Worm (Caenorhabditis elegans): ENCODE measurements around the gene R10D12.6.

Gene R10D12.6

DNA sequence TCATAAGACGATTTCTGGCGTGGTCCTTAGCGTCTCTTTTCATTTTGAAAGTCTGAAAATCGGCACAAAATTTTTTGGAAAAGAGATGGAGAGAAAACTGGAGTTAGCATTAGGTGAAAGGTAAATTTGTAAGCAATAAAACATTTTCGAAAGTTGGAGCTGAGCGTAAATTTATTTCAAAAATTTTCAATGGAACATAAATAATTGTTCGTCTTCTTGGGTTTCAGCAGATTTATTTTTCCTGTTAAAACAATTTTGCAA lies 40.3 kb upstream of the R10D12.6 start, which contains the start of gene C06B3.6:
Gene C06B3.6, minus strand, starts transcription at position 52 of the 261 bp plus-strand sequence.
- TF ChIP-seq arid-1 (GFP tag; conservative IDR thresholded peaks at IDR 0.05) (no peak; the same call in 1 of the 2 replicates), Y75B8A.6 (GFP tag; IDR thresholded peaks at IDR 0.05) (no peak), dmd-6 (GFP tag; IDR thresholded peaks at IDR 0.05) (no peak), hif-1 (tag; optimal IDR thresholded peaks at IDR 0.05) (no peak), aly-2 (tag; optimal IDR thresholded peaks at IDR 0.05) (no peak), madf-9 (GFP tag; conservative IDR thresholded peaks at IDR 0.05) (0 out of 2 replicates have a peak, but pooled peaks have one; percentile 6), daf-16 (GFP tag; optimal IDR thresholded peaks at IDR 0.05) (no peak), daf-16 (tag; optimal IDR thresholded peaks at IDR 0.05) (no peak), aha-1 (tag) (peak; percentile 95), dpl-1 (GFP tag; optimal IDR thresholded peaks at IDR 0.05) (no peak), nhr-42 (GFP tag; IDR thresholded peaks at IDR 0.05) (no peak), mep-1 (tag; optimal IDR thresholded peaks at IDR 0.05) (no peak), lsy-2 (tag; optimal IDR thresholded peaks at IDR 0.05) (no peak), php-3 (GFP tag; IDR thresholded peaks at IDR 0.05) (no peak), lin-29 (GFP tag; IDR thresholded peaks at IDR 0.05) (no peak), ama-1 (optimal IDR thresholded peaks at IDR 0.05) (peak; percentile 64)

DNA sequence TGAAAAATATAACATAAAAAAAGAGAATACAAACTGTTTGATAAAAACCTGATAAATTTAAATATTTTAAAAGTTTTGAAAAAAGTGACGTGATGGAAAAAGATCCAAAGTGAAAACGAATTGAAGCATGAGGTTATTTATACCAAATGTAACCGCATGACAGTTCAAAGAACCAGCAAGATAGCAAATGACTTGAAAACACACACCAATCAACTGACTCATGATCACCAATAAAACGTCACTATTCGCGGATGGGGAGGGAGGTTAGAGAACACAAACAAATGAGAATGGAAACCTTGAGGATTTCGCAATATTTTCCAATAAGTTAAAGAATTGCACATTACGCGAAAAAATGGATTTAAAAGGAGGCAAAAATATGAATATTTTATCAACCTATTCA lies 39.7 kb upstream of the R10D12.6 start, which contains the start of gene C06B3.7:
Gene C06B3.7, plus strand, starts transcription at position 287 of the 400 bp plus-strand sequence.
- TF ChIP-seq cey-2 (tag; optimal IDR thresholded peaks at IDR 0.05; ENCODE audit: borderline replicate concordance, insufficient read depth) (peak; percentile 65), T20F7.1 (GFP tag; optimal IDR thresholded peaks at IDR 0.05) (peak; percentile 67), zip-2 (tag; optimal IDR thresholded peaks at IDR 0.05) (peak; percentile 83), gei-8 (GFP tag; optimal IDR thresholded peaks at IDR 0.05) (no peak), pha-4 (GFP tag; IDR thresholded peaks at IDR 0.05) (peak; percentile 30; the same call in 1 of the 2 replicates), pha-4 (tag; optimal IDR thresholded peaks at IDR 0.05) (peak; percentile 41), hlh-11 (tag; optimal IDR thresholded peaks at IDR 0.05) (peak; percentile 96), daf-16 (GFP tag; optimal IDR thresholded peaks at IDR 0.05) (peak; percentile 51 to 83), daf-16 (tag; optimal IDR thresholded peaks at IDR 0.05) (peak; percentile 99), mdl-1 (tag; optimal IDR thresholded peaks at IDR 0.05) (peak; percentile 36 to 93), pqm-1 (tag; optimal IDR thresholded peaks at IDR 0.05) (peak; percentile 57), unc-62 (GFP tag; optimal IDR thresholded peaks at IDR 0.05 in 1 of 2) (peak in 1 of 2 experiments; percentile 98), unc-62 (tag; optimal IDR thresholded peaks at IDR 0.05) (no peak), T26A8.4 (GFP tag; IDR thresholded peaks at IDR 0.05) (0 out of 2 replicates have a peak, but pooled peaks have one; percentile 29), madf-9 (GFP tag; conservative IDR thresholded peaks at IDR 0.05) (no peak), lin-1 (GFP tag; IDR thresholded peaks at IDR 0.05) (peak; percentile 16; the same call in 1 of the 2 replicates), ztf-7 (tag; optimal IDR thresholded peaks at IDR 0.05) (peak; percentile 49), hif-1 (tag; optimal IDR thresholded peaks at IDR 0.05) (peak in 1 of 2 experiments; percentile 71), nhr-111 (GFP tag; optimal IDR thresholded peaks at IDR 0.05) (no peak), D1046.2 (GFP tag; IDR thresholded peaks at IDR 0.05) (no peak), duxl-1 (tag; optimal IDR thresholded peaks at IDR 0.05; ENCODE audit: poor library complexity) (no peak), nhr-6 (tag; optimal IDR thresholded peaks at IDR 0.05) (peak; percentile 91), ctbp-1 (GFP tag; IDR thresholded peaks at IDR 0.05) (no peak), mxl-3 (GFP tag; optimal IDR thresholded peaks at IDR 0.05) (peak; percentile 47), dmd-9 (GFP tag; IDR thresholded peaks at IDR 0.05) (no peak), saeg-2 (GFP tag; IDR thresholded peaks at IDR 0.05) (0 out of 2 replicates have a peak, but pooled peaks have one; percentile 10), fos-1 (tag; optimal IDR thresholded peaks at IDR 0.05) (peak; percentile 73), dmd-6 (GFP tag; IDR thresholded peaks at IDR 0.05) (peak; percentile 95), mes-2 (tag; optimal IDR thresholded peaks at IDR 0.05; ENCODE audit: poor library complexity, severe bottlenecking) (no peak), hlh-30 (tag; optimal IDR thresholded peaks at IDR 0.05; ENCODE audit: insufficient read depth) (peak; percentile 99), php-3 (GFP tag; IDR thresholded peaks at IDR 0.05) (peak; percentile 92), nhr-25 (tag; optimal IDR thresholded peaks at IDR 0.05; ENCODE audit: borderline replicate concordance, insufficient read depth) (peak; percentile 52), fkh-10 (GFP tag; optimal IDR thresholded peaks at IDR 0.05) (no peak), ceh-82 (tag; optimal IDR thresholded peaks at IDR 0.05) (no peak), aha-1 (tag) (peak; percentile 99), nhr-102 (tag; optimal IDR thresholded peaks at IDR 0.05) (peak; percentile 57), tra-1 (GFP tag; IDR thresholded peaks at IDR 0.05) (peak; percentile 62; the same call in 1 of the 2 replicates), ceh-28 (tag; optimal IDR thresholded peaks at IDR 0.05) (no peak), ama-1 (optimal IDR thresholded peaks at IDR 0.05) (peak; percentile 81), aly-2 (tag; optimal IDR thresholded peaks at IDR 0.05) (no peak), nhr-10 (tag; optimal IDR thresholded peaks at IDR 0.05) (peak; percentile 78)
